Worm (Caenorhabditis elegans) whole organism, L1 larva: ENCODE measurements around the gene C45B2.3.

Experiments used
- fkh-10 ChIP-seq: sonication (generic microtip); optimal IDR thresholded peaks from 2 replicates; lab custom pipeline; 2017; ENCODE audit warnings: missing biosample characterization, missing genetic modification reagents, missing genetic modification characterization
- isw-1 ChIP-seq: fragments of 200-800 bp; sonication (Bioruptor generic); IDR thresholded peaks from 2 replicates; pipeline ENCODE4 v1.3.6; 2022; ENCODE audit warnings: missing genetic modification characterization, missing compliant biosample characterization
- nhr-77 ChIP-seq: fragments of 150-350 bp; optimal IDR thresholded peaks from 2 replicates; lab custom pipeline; 2014; ENCODE audit warnings: missing biosample characterization, missing genetic modification characterization
- skn-1 ChIP-seq: fragments of 150-350 bp; optimal IDR thresholded peaks from 2 replicates; lab custom pipeline; 2014; ENCODE audit warnings: missing biosample characterization, missing genetic modification characterization
- ztf-11 ChIP-seq, 2 experiments: sonication (generic microtip); optimal IDR thresholded peaks; 2 replicates each; lab custom pipeline; 2016 to 2017; ENCODE audit warnings: missing genetic modification characterization in 2 of 2, missing biosample characterization in 1 of 2, missing compliant biosample characterization in 1 of 2
- ztf-4 ChIP-seq: fragments of 150-350 bp; optimal IDR thresholded peaks from 2 replicates; lab custom pipeline; 2014; ENCODE audit warnings: missing biosample characterization, missing genetic modification characterization

DNA sequence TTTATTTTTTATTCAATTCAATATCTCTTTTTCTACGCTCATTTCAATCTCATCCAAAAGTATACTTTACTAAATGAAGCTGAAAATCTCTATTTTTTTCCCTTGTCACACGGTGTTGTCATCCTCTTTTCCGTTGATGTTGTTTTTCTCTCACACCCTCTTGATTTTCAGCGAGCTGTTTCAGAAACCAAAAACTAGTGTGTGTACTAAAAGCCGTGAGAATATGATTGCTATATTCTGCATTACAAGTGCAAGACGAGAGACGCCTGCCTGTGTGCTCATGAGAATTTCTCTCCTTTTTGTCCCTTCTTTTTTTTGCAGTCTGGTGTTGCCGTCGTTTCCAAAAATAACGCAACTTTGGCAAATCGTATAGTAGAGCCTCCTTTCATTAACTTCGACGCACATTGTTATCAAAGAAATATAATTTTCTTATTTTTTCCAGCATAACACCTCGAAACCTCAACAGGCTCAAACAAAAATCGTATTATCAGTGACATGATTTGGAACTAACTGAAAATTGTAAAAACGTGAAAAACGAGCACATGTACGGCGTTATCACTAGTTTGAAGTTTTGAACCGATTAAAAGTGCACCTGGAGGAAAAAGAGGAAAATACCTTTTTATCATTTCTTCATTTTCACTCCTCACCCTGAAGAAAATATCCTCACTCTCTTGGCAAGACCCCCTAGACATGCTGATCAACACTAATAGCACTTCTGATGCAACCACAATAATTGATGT lies 35.5 kb downstream of the C45B2.3 start, which contains the start of gene C15H9.2:
- no peak for TF ChIP-seq isw-1
- TF ChIP-seq ztf-11 (tag; optimal IDR thresholded peaks at IDR 0.05; lab: Kevin White, UChicago), result no peak
- no peak for TF ChIP-seq fkh-10 (GFP tag; lab: Kevin White, UChicago)
- TF ChIP-seq skn-1 (tag; lab: Kevin White, UChicago), result no peak
- no peak for TF ChIP-seq nhr-77 (tag; lab: Kevin White, UChicago)
- no peak for TF ChIP-seq ztf-4 (tag; lab: Kevin White, UChicago)
